Fruit fly (Drosophila melanogaster) Kc167 (cell line): Measurements from ENCODE around the gene kraken.

ENCODE experiments used
- Myc ChIP-seq: fragments of >200 bp; optimal IDR thresholded peaks from 2 replicates; lab custom pipeline; 2017; ENCODE audit warnings: missing external identifiers
- h ChIP-seq: fragments of >200 bp; optimal IDR thresholded peaks from 3 replicates; lab custom pipeline; 2018; ENCODE audit warnings: missing external identifiers
- insv ChIP-seq: fragments of >200 bp; optimal IDR thresholded peaks from 3 replicates; lab custom pipeline; 2018; ENCODE audit warnings: missing external identifiers
- psq ChIP-seq: fragments of >200 bp; optimal IDR thresholded peaks from 2 replicates; lab custom pipeline; 2017; ENCODE audit warnings: missing external identifiers

- TF ChIP-seq psq, result no peak
- TF ChIP-seq h, result no peak
- TF ChIP-seq insv (lab: Kevin White, UChicago), result no peak
- no peak for TF ChIP-seq Myc (lab: Kevin White, UChicago)
These were observed 13.3 kb downstream of the kraken start for dm6 chr2L:865851-866250.
